Worm (Caenorhabditis elegans): Measurements from ENCODE around the gene cnx-1.

Gene cnx-1

DNA sequence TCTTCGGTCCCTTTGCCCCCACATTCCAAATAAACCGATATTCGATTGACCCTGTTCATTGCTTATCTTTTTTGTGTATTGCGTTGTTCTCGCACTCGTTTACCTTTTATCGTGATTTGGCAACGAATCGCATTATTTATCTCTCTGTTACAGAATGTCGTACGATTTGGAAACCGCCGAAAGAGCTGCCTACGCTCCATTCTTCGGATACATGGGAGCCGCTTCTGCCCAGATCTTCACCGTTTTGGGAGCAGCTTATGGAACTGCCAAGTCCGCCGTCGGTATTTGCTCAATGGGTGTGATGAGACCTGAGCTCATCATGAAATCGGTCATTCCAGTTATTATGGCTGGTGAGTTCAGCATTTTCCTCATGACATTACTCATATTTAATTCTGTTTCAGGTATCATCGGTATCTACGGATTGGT is 34.9 kb downstream of the cnx-1 start, which contains the start of gene vha-2:
Gene vha-2, plus strand, starts transcription at position 154 of the 426 bp plus-strand sequence.
- TF ChIP-seq tbx-8 (GFP tag; optimal IDR thresholded peaks at IDR 0.05) (no peak), flh-1 (GFP tag; optimal IDR thresholded peaks at IDR 0.05) (no peak), nhr-2 (tag; optimal IDR thresholded peaks at IDR 0.05) (no peak), mab-5 (tag; optimal IDR thresholded peaks at IDR 0.05) (no peak), blmp-1 (tag; optimal IDR thresholded peaks at IDR 0.05) (no peak)

DNA sequence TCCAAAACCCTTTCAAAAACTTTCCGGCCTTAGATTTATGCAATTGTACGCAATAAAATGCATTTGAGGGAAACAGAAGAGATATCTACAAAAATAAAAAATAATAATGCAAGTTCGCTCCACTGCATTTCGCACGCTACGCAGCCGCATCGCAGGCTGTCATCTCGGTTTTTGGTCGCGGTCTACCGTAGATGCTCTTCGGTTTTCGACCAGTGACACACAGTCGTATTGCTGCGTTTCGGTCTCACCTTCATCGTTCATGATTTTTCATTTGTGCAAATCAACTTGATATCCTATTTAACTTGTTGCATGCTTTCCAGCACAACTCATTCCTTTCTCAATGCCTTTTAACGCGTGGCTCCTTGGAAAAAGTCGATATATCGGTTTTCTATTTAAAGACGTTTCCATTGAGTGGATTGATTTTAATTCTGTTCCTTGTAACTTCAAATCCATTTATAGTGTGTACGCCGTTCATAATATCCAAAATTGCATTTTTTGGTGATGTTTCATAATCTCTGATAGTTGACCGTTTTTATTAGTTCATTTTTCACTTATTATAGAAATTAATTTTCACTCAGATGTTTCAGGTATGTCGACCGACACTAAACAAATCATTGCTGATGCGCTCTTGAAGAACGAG is 36.2 kb downstream of the cnx-1 start, which contains the start of gene vha-1:
Gene vha-1, plus strand, starts transcription at position 590 of the 640 bp plus-strand sequence.
- TF ChIP-seq M03D4.4 (tag; optimal IDR thresholded peaks at IDR 0.05) (peak; percentile 34), ceh-39 (tag; optimal IDR thresholded peaks at IDR 0.05) (peak; percentile 86), blmp-1 (tag; optimal IDR thresholded peaks at IDR 0.05) (no peak), snpc-4 (tag; optimal IDR thresholded peaks at IDR 0.05) (no peak), ces-1 (GFP tag; optimal IDR thresholded peaks at IDR 0.05) (peak; percentile 45), ham-2 (GFP tag; optimal IDR thresholded peaks at IDR 0.05) (no peak), lsy-2 (tag; optimal IDR thresholded peaks at IDR 0.05) (peak; percentile 91), unc-62 (GFP tag; optimal IDR thresholded peaks at IDR 0.05) (peak; percentile 60), mep-1 (tag; optimal IDR thresholded peaks at IDR 0.05) (peak; percentile 94), nhr-237 (tag; optimal IDR thresholded peaks at IDR 0.05) (peak; percentile 81), pha-4 (tag; optimal IDR thresholded peaks at IDR 0.05) (peak; percentile 89), cnd-1 (tag; optimal IDR thresholded peaks at IDR 0.05) (no peak), tbx-8 (GFP tag; optimal IDR thresholded peaks at IDR 0.05) (no peak), nhr-76 (tag; optimal IDR thresholded peaks at IDR 0.05) (no peak), sem-2 (GFP tag; optimal IDR thresholded peaks at IDR 0.05) (no peak), bed-3 (GFP tag; optimal IDR thresholded peaks at IDR 0.05) (no peak), drap-1 (GFP tag; optimal IDR thresholded peaks at IDR 0.05) (peak; percentile 17), hlh-1 (tag; optimal IDR thresholded peaks at IDR 0.05) (peak; percentile 32), unc-120 (tag; optimal IDR thresholded peaks at IDR 0.05; ENCODE audit: poor library complexity, severe bottlenecking) (peak; percentile 82), lin-13 (tag; optimal IDR thresholded peaks at IDR 0.05) (peak; percentile 85)

DNA sequence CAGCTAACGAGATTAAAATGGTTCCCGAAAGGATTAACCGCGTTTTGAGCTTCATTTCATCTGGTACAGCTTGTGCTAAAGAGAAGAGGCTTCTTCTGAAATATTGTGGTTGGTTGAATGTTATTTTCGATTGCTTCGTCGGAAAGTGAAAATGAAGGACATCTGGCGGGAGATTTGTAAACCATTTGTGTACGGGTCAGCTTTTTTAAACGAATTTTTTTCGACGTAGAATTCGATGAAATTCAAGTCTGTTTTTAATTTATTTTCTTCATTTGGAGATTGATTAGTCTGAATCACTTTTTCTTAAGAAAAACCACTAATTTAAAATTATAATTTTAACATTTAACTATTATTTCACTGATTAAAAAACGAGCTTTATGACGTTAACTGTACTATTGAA is 36.7 kb downstream of the cnx-1 start, which contains the start of gene sqv-3:
Gene sqv-3, minus strand, starts transcription at position 101 of the 400 bp plus-strand sequence.
- no peak for TF ChIP-seq pha-4 (tag; optimal IDR thresholded peaks at IDR 0.05)
- no peak for TF ChIP-seq bed-3 (GFP tag; optimal IDR thresholded peaks at IDR 0.05)
- no peak for TF ChIP-seq lsy-2 (tag; optimal IDR thresholded peaks at IDR 0.05)
- TF ChIP-seq ceh-83 (GFP tag; optimal IDR thresholded peaks at IDR 0.05): no peak
- no peak for TF ChIP-seq cnd-1 (tag; optimal IDR thresholded peaks at IDR 0.05)
- no peak for TF ChIP-seq elt-3 (tag; optimal IDR thresholded peaks at IDR 0.05)
- no peak for TF ChIP-seq lin-13 (tag; optimal IDR thresholded peaks at IDR 0.05)
- no peak for TF ChIP-seq nhr-237 (tag; optimal IDR thresholded peaks at IDR 0.05)
- no peak for TF ChIP-seq lin-32 (GFP tag; optimal IDR thresholded peaks at IDR 0.05)
- no peak for TF ChIP-seq hlh-1 (tag; optimal IDR thresholded peaks at IDR 0.05)
- TF ChIP-seq flh-1 (GFP tag; optimal IDR thresholded peaks at IDR 0.05): no peak
- TF ChIP-seq blmp-1 (tag; optimal IDR thresholded peaks at IDR 0.05): no peak
- TF ChIP-seq sem-2 (GFP tag; optimal IDR thresholded peaks at IDR 0.05): no peak
- no peak for TF ChIP-seq nhr-12 (tag; optimal IDR thresholded peaks at IDR 0.05)

DNA sequence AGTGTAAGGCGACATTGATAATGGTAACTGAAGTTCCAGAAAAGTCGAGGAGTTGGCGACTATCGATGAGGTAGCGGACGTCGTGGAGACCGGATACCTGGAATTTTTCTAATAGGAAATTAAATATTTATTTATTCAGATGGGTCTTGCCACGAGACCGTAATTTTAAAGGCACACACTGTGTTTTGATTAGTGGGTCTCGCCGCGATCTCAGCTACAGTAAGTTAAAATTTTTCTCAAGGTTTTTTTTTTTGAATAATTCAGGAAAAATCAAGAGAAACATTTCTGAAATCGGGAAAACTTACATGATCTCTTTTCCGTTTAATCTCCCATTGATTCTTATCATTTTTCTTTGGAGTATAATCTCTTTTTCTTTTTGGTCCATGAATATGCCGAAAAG is 37.9 kb downstream of the cnx-1 start:
- TF ChIP-seq elt-3 (tag; optimal IDR thresholded peaks at IDR 0.05): no peak
- TF ChIP-seq nhr-237 (tag; optimal IDR thresholded peaks at IDR 0.05): no peak
- TF ChIP-seq ceh-39 (tag; optimal IDR thresholded peaks at IDR 0.05): no peak
- TF ChIP-seq unc-120 (tag; optimal IDR thresholded peaks at IDR 0.05; ENCODE audit: poor library complexity, severe bottlenecking): no peak
- no peak for TF ChIP-seq elt-1 (tag; optimal IDR thresholded peaks at IDR 0.05; ENCODE audit: borderline replicate concordance, insufficient read depth)
- no peak for TF ChIP-seq zip-8 (tag; optimal IDR thresholded peaks at IDR 0.05)
- TF ChIP-seq flh-1 (GFP tag; optimal IDR thresholded peaks at IDR 0.05): no peak
- no peak for TF ChIP-seq unc-39 (tag; optimal IDR thresholded peaks at IDR 0.05)
- no peak for TF ChIP-seq tbx-8 (GFP tag; optimal IDR thresholded peaks at IDR 0.05)
- TF ChIP-seq snpc-4 (tag; optimal IDR thresholded peaks at IDR 0.05): no peak
- TF ChIP-seq blmp-1 (tag; optimal IDR thresholded peaks at IDR 0.05): no peak
- TF ChIP-seq cnd-1 (tag; optimal IDR thresholded peaks at IDR 0.05): no peak
- TF ChIP-seq sem-2 (GFP tag; optimal IDR thresholded peaks at IDR 0.05): no peak

DNA sequence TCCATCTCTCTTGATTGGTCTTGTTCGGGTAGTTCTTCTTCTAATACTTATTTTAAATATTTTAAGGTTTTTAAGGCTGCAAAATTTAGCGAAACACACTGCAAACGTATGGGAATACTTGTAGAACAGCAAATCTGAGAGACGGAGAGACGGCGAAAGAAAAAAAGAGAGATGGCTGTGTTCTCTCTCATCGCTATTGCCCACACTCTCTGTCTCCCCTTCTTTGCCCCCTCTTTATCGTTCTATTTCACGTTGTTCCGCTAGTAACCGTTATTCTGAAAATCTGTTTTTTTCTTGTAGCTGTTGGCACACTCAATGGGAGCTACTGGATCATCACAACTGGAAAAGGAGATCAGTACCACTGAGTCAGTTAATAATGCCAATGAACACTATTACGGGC is 40.6 kb downstream of the cnx-1 start, which contains the start of gene usp-46:
Gene usp-46, plus strand, starts transcription at position 301 of the 400 bp plus-strand sequence.
- TF ChIP-seq unc-120 (tag; optimal IDR thresholded peaks at IDR 0.05; ENCODE audit: poor library complexity, severe bottlenecking) (peak; percentile 20), ceh-39 (tag; optimal IDR thresholded peaks at IDR 0.05) (peak; percentile 16), elt-3 (tag; optimal IDR thresholded peaks at IDR 0.05) (no peak)
